Worm (Caenorhabditis elegans) whole organism, L4 larva: Measurements from ENCODE around the gene H14N18.4.

Source experiments
- F37D6.2 ChIP-seq: sonication (generic microtip); optimal IDR thresholded peaks from 2 replicates; lab custom pipeline; 2016; ENCODE audit warnings: mild to moderate bottlenecking, missing genetic modification characterization, missing compliant biosample characterization
- F49E8.2 ChIP-seq: sonication (generic microtip); optimal IDR thresholded peaks from 2 replicates; lab custom pipeline; 2016; ENCODE audit warnings: missing compliant biosample characterization, mild to moderate bottlenecking, missing genetic modification characterization, borderline replicate concordance
- ama-1 ChIP-seq: fragments of 150-350 bp; optimal IDR thresholded peaks from 2 replicates; lab custom pipeline; 2014; ENCODE audit warnings: inconsistent platforms, mixed read lengths
- attf-4 ChIP-seq: sonication (generic microtip); optimal IDR thresholded peaks from 3 replicates; lab custom pipeline; 2017; ENCODE audit warnings: missing biosample characterization, missing genetic modification characterization
- duxl-1 ChIP-seq: sonication (generic microtip); optimal IDR thresholded peaks from 2 replicates; lab custom pipeline; 2016; ENCODE audit warnings: mild to moderate bottlenecking, missing genetic modification characterization, moderate library complexity, missing compliant biosample characterization; ENCODE audit not compliant: poor library complexity
- dve-1 ChIP-seq: sonication (generic microtip); optimal IDR thresholded peaks from 2 replicates; lab custom pipeline; 2017; ENCODE audit warnings: antibody characterized with exemption, mild to moderate bottlenecking, missing genetic modification characterization, missing compliant biosample characterization; ENCODE audit not compliant: insufficient read depth
- fkh-10 ChIP-seq: fragments of 150-350 bp; optimal IDR thresholded peaks from 2 replicates; lab custom pipeline; 2014; ENCODE audit warnings: missing biosample characterization, missing genetic modification reagents, missing genetic modification characterization
- lin-13 ChIP-seq: fragments of 150-350 bp; optimal IDR thresholded peaks from 2 replicates; lab custom pipeline; 2014; ENCODE audit warnings: missing biosample characterization, missing genetic modification reagents, missing genetic modification characterization
- lin-15B ChIP-seq: fragments of 150-350 bp; sonication (generic microtip); optimal IDR thresholded peaks from 3 replicates; lab custom pipeline; 2014; ENCODE audit warnings: missing biosample characterization, missing genetic modification characterization
- nhr-11 ChIP-seq: fragments of 150-350 bp; optimal IDR thresholded peaks from 2 replicates; lab custom pipeline; 2014; ENCODE audit warnings: missing biosample characterization, missing genetic modification characterization
- nhr-237 ChIP-seq: sonication (generic microtip); optimal IDR thresholded peaks from 2 replicates; lab custom pipeline; 2017; ENCODE audit warnings: missing biosample characterization, missing genetic modification characterization
- nhr-28 ChIP-seq: fragments of 150-350 bp; optimal IDR thresholded peaks from 2 replicates; lab custom pipeline; 2014; ENCODE audit warnings: missing biosample characterization, missing genetic modification characterization
- pha-4 ChIP-seq, 2 experiments: fragments of 150-350 bp in 1 of 2; fragments of 200-800 bp in 1 of 2; sonication (Bioruptor generic) in 1 of 2; IDR thresholded peaks in 1 of 2; optimal IDR thresholded peaks in 1 of 2; 2 replicates each; pipeline versions ENCODE4 v1.3.6 to Lab custom; 2014 to 2022; ENCODE audit warnings: missing genetic modification characterization in 2 of 2, missing genetic modification reagents in 2 of 2, missing biosample characterization in 1 of 2, missing compliant biosample characterization in 1 of 2
- tag-97 ChIP-seq: fragments of 200-800 bp; sonication (Bioruptor generic); IDR thresholded peaks from 2 replicates; pipeline ENCODE4 v1.3.6; 2022; ENCODE audit warnings: missing genetic modification characterization, missing compliant biosample characterization

DNA sequence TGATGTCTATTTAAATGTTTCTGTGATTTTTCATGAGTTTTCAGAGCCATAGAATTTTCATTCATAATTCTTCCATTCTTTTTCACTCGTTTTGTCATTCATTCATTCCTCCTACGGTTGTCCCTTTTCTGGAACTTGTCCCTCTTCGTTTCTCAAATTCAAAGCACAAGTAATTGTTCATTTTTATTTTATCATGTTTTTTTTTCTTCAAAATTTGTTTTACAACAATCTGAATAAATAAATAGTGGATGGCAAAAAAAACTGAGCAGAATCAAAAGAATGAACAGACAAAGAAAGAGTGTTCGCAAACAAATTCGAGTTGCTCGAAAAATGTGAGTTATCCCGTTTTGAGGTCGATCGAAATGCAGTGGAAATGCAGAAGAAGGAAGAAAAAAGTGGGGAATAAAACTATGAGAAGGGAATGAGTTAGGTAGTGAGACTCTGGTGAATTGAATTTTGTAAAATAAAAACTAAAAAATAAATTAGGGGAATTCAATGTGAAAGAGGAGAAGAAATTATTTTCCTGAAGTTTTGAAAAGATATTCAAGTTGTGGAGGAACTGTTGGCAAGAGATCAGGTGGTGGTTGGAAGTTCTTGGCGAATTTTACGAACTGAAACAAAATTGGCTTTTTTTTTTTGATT, 10.8 kb upstream of the H14N18.4 start:
- TF ChIP-seq ama-1 (lab: Kevin White, UChicago), result peak; percentile 59
- no peak; the same call in 1 of the 2 replicates for TF ChIP-seq tag-97 (GFP tag; lab: Robert Waterston, UW)
- no peak for TF ChIP-seq lin-15B (tag; lab: Kevin White, UChicago)
- TF ChIP-seq fkh-10 (GFP tag; lab: Kevin White, UChicago), result no peak
- no peak for TF ChIP-seq F37D6.2 (tag; lab: Kevin White, UChicago)
- TF ChIP-seq nhr-237 (tag; lab: Kevin White, UChicago), result no peak
- TF ChIP-seq lin-13, result no peak
- TF ChIP-seq dve-1 (tag; lab: Kevin White, UChicago), result peak; percentile 37
- TF ChIP-seq duxl-1 (tag; lab: Kevin White, UChicago), result no peak
- TF ChIP-seq F49E8.2 (tag; lab: Kevin White, UChicago), result no peak
- TF ChIP-seq nhr-11, result no peak
- peak; percentile 54 for TF ChIP-seq pha-4 (GFP tag; IDR thresholded peaks at IDR 0.05; lab: Robert Waterston, UW)
- no peak for TF ChIP-seq pha-4 (tag; optimal IDR thresholded peaks at IDR 0.05; lab: Kevin White, UChicago)
- TF ChIP-seq attf-4 (tag; lab: Kevin White, UChicago), result no peak
- no peak for TF ChIP-seq nhr-28
